Fruit fly (Drosophila melanogaster) whole organism, embryonic: ENCODE results near the gene CG4210.

ENCODE experiments used
- B-H1 ChIP-seq: fragments of 200-800 bp; sonication (Bioruptor generic); IDR thresholded peaks from 3 replicates; pipeline ENCODE4 v1.3.6; 2022; ENCODE audit warnings: missing biosample characterization, missing genetic modification characterization
- B-H2 ChIP-seq: fragments of 200-800 bp; sonication (Bioruptor generic); optimal IDR thresholded peaks from 2 replicates; lab custom pipeline; 2018; ENCODE audit warnings: missing biosample characterization, mild to moderate bottlenecking, missing genetic modification characterization
- Bgb ChIP-seq: fragments of 200-800 bp; sonication (Bioruptor generic); IDR thresholded peaks from 2 replicates; pipeline ENCODE4 v1.3.6; 2022; ENCODE audit warnings: missing biosample characterization, missing genetic modification characterization; ENCODE audit not compliant: partially characterized antibody
- CG10147 ChIP-seq: fragments of 200-800 bp; sonication (Bioruptor generic); optimal IDR thresholded peaks from 2 replicates; lab custom pipeline; 2019; ENCODE audit warnings: missing biosample characterization, mild to moderate bottlenecking, missing genetic modification characterization, moderate library complexity
- CG10267 ChIP-seq: fragments of 200-800 bp; sonication (Bioruptor generic); optimal IDR thresholded peaks from 2 replicates; lab custom pipeline; 2018; ENCODE audit warnings: missing biosample characterization, mild to moderate bottlenecking, missing genetic modification characterization, moderate library complexity
- CG10366 ChIP-seq: fragments of 200-800 bp; sonication (Bioruptor generic); IDR thresholded peaks from 2 replicates; pipeline ENCODE4 v1.3.6; 2022; ENCODE audit warnings: missing biosample characterization, missing genetic modification characterization
- CG10543 ChIP-seq: fragments of 200-800 bp; sonication (Bioruptor generic); optimal IDR thresholded peaks from 3 replicates; lab custom pipeline; 2017; ENCODE audit warnings: missing biosample characterization, mild to moderate bottlenecking, missing genetic modification characterization, moderate library complexity
- CG12744 ChIP-seq: fragments of 200-800 bp; sonication (Bioruptor generic); optimal IDR thresholded peaks from 2 replicates; lab custom pipeline; 2016; ENCODE audit warnings: missing biosample characterization, missing genetic modification characterization
- CG12769 ChIP-seq: fragments of 200-800 bp; sonication (Bioruptor generic); optimal IDR thresholded peaks from 2 replicates; lab custom pipeline; 2019; ENCODE audit warnings: missing biosample characterization, mild to moderate bottlenecking, missing genetic modification characterization, moderate library complexity
- CG12942 ChIP-seq: fragments of 200-800 bp; sonication (Bioruptor generic); optimal IDR thresholded peaks from 3 replicates; lab custom pipeline; 2016; ENCODE audit warnings: missing biosample characterization, missing genetic modification characterization
- CG14441 ChIP-seq: fragments of 200-800 bp; sonication (Bioruptor generic); IDR thresholded peaks from 2 replicates; pipeline ENCODE4 v1.3.6; 2022; ENCODE audit warnings: missing biosample characterization, missing genetic modification characterization
- CG1603 ChIP-seq: fragments of 200-800 bp; sonication (Bioruptor generic); optimal IDR thresholded peaks from 2 replicates; lab custom pipeline; 2019; ENCODE audit warnings: missing biosample characterization, mild to moderate bottlenecking, missing genetic modification characterization, moderate library complexity
- CG17361 ChIP-seq: fragments of 200-800 bp; sonication (Bioruptor generic); IDR thresholded peaks from 3 replicates; pipeline ENCODE4 v1.3.6; 2022; ENCODE audit warnings: missing biosample characterization, missing genetic modification characterization
- CG17385 ChIP-seq: fragments of 200-800 bp; sonication (Bioruptor generic); optimal IDR thresholded peaks from 3 replicates; lab custom pipeline; 2018; ENCODE audit warnings: missing biosample characterization, mild to moderate bottlenecking, missing genetic modification characterization
- CG17568 ChIP-seq: fragments of 200-800 bp; sonication (Bioruptor generic); optimal IDR thresholded peaks from 2 replicates; lab custom pipeline; 2018; ENCODE audit warnings: missing biosample characterization, mild to moderate bottlenecking, missing genetic modification characterization, moderate library complexity
- CG2199 ChIP-seq: fragments of 200-800 bp; sonication (Bioruptor generic); IDR thresholded peaks from 3 replicates; pipeline ENCODE4 v1.3.6; 2022; ENCODE audit warnings: missing biosample characterization, missing genetic modification characterization
- CG2875 ChIP-seq: fragments of 200-800 bp; sonication (Bioruptor generic); optimal IDR thresholded peaks from 2 replicates; lab custom pipeline; 2017; ENCODE audit warnings: missing biosample characterization, mild to moderate bottlenecking, missing genetic modification characterization, missing genetic modification reagents
- CG3163 ChIP-seq: fragments of 200-800 bp; sonication (Bioruptor generic); optimal IDR thresholded peaks from 3 replicates; lab custom pipeline; 2016; ENCODE audit warnings: missing biosample characterization, missing genetic modification characterization
- CG4404 ChIP-seq: fragments of 200-800 bp; sonication (Bioruptor generic); IDR thresholded peaks from 2 replicates; pipeline ENCODE4 v1.3.6; 2022; ENCODE audit warnings: missing biosample characterization, missing genetic modification characterization
- CG6689 ChIP-seq: fragments of 200-800 bp; sonication (Bioruptor generic); IDR thresholded peaks from 2 replicates; pipeline ENCODE4 v1.3.6; 2022; ENCODE audit warnings: missing biosample characterization, missing genetic modification characterization
- CG9932 ChIP-seq: fragments of 200-800 bp; sonication (Bioruptor generic); IDR thresholded peaks from 2 replicates; pipeline ENCODE4 v1.3.6; 2022; ENCODE audit warnings: missing biosample characterization, missing genetic modification characterization
- D19A ChIP-seq: fragments of 200-800 bp; optimal IDR thresholded peaks from 3 replicates; lab custom pipeline; 2019; ENCODE audit warnings: missing biosample characterization, mild to moderate bottlenecking, missing genetic modification characterization, moderate library complexity
- Dll ChIP-seq: fragments of 200-800 bp; sonication (Bioruptor generic); IDR thresholded peaks from 4 replicates; pipeline ENCODE4 v1.3.6; 2022; ENCODE audit warnings: missing biosample characterization, missing genetic modification characterization; ENCODE audit not compliant: partially characterized antibody
- Doc3 ChIP-seq: fragments of 200-800 bp; sonication (Bioruptor generic); IDR thresholded peaks from 3 replicates; pipeline ENCODE4 v1.3.6; 2022; ENCODE audit warnings: missing biosample characterization, missing genetic modification characterization; ENCODE audit not compliant: partially characterized antibody
- Drgx ChIP-seq: fragments of 200-800 bp; sonication (Bioruptor generic); IDR thresholded peaks from 2 replicates; pipeline ENCODE4 v1.3.6; 2022; ENCODE audit warnings: missing biosample characterization, missing genetic modification characterization
- Lhr ChIP-seq: fragments of 200-800 bp; sonication (Bioruptor generic); optimal IDR thresholded peaks from 3 replicates; lab custom pipeline; 2017; ENCODE audit warnings: mild to moderate bottlenecking, missing biosample characterization, missing genetic modification reagents, missing genetic modification characterization
- Lpt ChIP-seq: fragments of >200 bp; optimal IDR thresholded peaks from 2 replicates; lab custom pipeline; 2018; ENCODE audit warnings: missing biosample characterization, missing genetic modification characterization
- Max ChIP-seq: fragments of 200-800 bp; sonication (Bioruptor generic); optimal IDR thresholded peaks from 2 replicates; lab custom pipeline; 2016; ENCODE audit warnings: missing biosample characterization, mild to moderate bottlenecking, missing genetic modification characterization
- Sin3A ChIP-seq: fragments of >200 bp; optimal IDR thresholded peaks from 2 replicates; lab custom pipeline; 2018
- ac ChIP-seq: fragments of 200-800 bp; sonication (Bioruptor generic); optimal IDR thresholded peaks from 3 replicates; lab custom pipeline; 2017; ENCODE audit warnings: missing biosample characterization, mild to moderate bottlenecking, missing genetic modification characterization
- amos ChIP-seq: fragments of 200-800 bp; sonication (Bioruptor generic); IDR thresholded peaks from 2 replicates; pipeline ENCODE4 v1.3.6; 2022; ENCODE audit warnings: missing biosample characterization, missing genetic modification characterization; ENCODE audit not compliant: partially characterized antibody
- btn ChIP-seq: fragments of 200-800 bp; sonication (Bioruptor generic); optimal IDR thresholded peaks from 2 replicates; lab custom pipeline; 2016; ENCODE audit warnings: missing biosample characterization, missing genetic modification characterization
- dan ChIP-seq: fragments of 200-800 bp; sonication (Bioruptor generic); IDR thresholded peaks from 2 replicates; pipeline ENCODE4 v1.3.6; 2022; ENCODE audit warnings: missing biosample characterization, missing genetic modification characterization
- ftz-f1 ChIP-seq: fragments of 200-800 bp; sonication (Bioruptor generic); optimal IDR thresholded peaks from 2 replicates; lab custom pipeline; 2016; ENCODE audit warnings: missing biosample characterization, missing genetic modification characterization
- fu2 ChIP-seq: fragments of 200-800 bp; sonication (Bioruptor generic); optimal IDR thresholded peaks from 2 replicates; lab custom pipeline; 2016; ENCODE audit warnings: missing biosample characterization, missing genetic modification characterization
- gfzf ChIP-seq: fragments of 200-800 bp; sonication (Bioruptor generic); optimal IDR thresholded peaks from 2 replicates; lab custom pipeline; 2016; ENCODE audit warnings: missing biosample characterization, mild to moderate bottlenecking, missing genetic modification characterization, moderate library complexity
- inv ChIP-seq: fragments of 200-800 bp; sonication (Bioruptor generic); IDR thresholded peaks from 2 replicates; pipeline ENCODE4 v1.3.6; 2022; ENCODE audit warnings: missing biosample characterization, missing genetic modification characterization; ENCODE audit not compliant: partially characterized antibody
- pzg ChIP-seq: fragments of 200-800 bp; sonication (Bioruptor generic); optimal IDR thresholded peaks from 3 replicates; lab custom pipeline; 2018; ENCODE audit warnings: missing biosample characterization, mild to moderate bottlenecking, missing genetic modification characterization, moderate library complexity
- ro ChIP-seq: fragments of 200-800 bp; sonication (Bioruptor generic); IDR thresholded peaks from 2 replicates; pipeline ENCODE4 v1.3.6; 2022; ENCODE audit warnings: missing biosample characterization, missing genetic modification characterization
- sc ChIP-seq, 3 experiments: fragments of >200 bp in 2 of 3; fragments of 200-800 bp in 1 of 3; sonication (Bioruptor generic) in 1 of 3; optimal IDR thresholded peaks; 2 replicates in 2 of 3; 3 replicates in 1 of 3; lab custom pipeline; 2017; ENCODE audit warnings: mild to moderate bottlenecking in 1 of 3, missing biosample characterization in 1 of 3, missing genetic modification characterization in 1 of 3, missing genetic modification reagents in 1 of 3
- sens ChIP-seq: fragments of 200-800 bp; sonication (Bioruptor generic); peaks from one replicate; lab custom pipeline; 2016; ENCODE audit warnings: missing biosample characterization, missing genetic modification characterization
- so ChIP-seq: fragments of 200-800 bp; sonication (Bioruptor generic); IDR thresholded peaks from 3 replicates; pipeline ENCODE4 v1.3.6; 2022; ENCODE audit warnings: missing biosample characterization, missing genetic modification characterization
- sug ChIP-seq: fragments of 200-800 bp; optimal IDR thresholded peaks from 2 replicates; lab custom pipeline; 2019; ENCODE audit warnings: missing biosample characterization, mild to moderate bottlenecking, missing genetic modification characterization, moderate library complexity
- tna ChIP-seq: fragments of 200-800 bp; sonication (Bioruptor generic); IDR thresholded peaks from 2 replicates; pipeline ENCODE4 v1.3.6; 2022; ENCODE audit warnings: missing biosample characterization, missing genetic modification characterization; ENCODE audit not compliant: partially characterized antibody
- toy ChIP-seq: fragments of 200-800 bp; sonication (Bioruptor generic); IDR thresholded peaks from 2 replicates; pipeline ENCODE4 v1.3.6; 2022; ENCODE audit warnings: missing biosample characterization, missing genetic modification characterization
- tx ChIP-seq: fragments of 200-800 bp; sonication (Bioruptor generic); optimal IDR thresholded peaks from 2 replicates; lab custom pipeline; 2016; ENCODE audit warnings: missing biosample characterization, missing genetic modification characterization
- unc-4 ChIP-seq: fragments of 200-800 bp; sonication (Bioruptor generic); IDR thresholded peaks from 2 replicates; pipeline ENCODE4 v1.3.6; 2022; ENCODE audit warnings: missing biosample characterization, missing genetic modification characterization; ENCODE audit not compliant: partially characterized antibody
- usp ChIP-seq: fragments of >200 bp; optimal IDR thresholded peaks from 2 replicates; lab custom pipeline; 2017; ENCODE audit warnings: missing biosample characterization, missing genetic modification characterization
- vnd ChIP-seq: fragments of 200-800 bp; sonication (Bioruptor generic); IDR thresholded peaks from 3 replicates; pipeline ENCODE4 v1.3.6; 2022; ENCODE audit warnings: missing biosample characterization, missing genetic modification characterization; ENCODE audit not compliant: partially characterized antibody
- wek ChIP-seq: fragments of 200-800 bp; sonication (Bioruptor generic); optimal IDR thresholded peaks from 3 replicates; lab custom pipeline; 2018; ENCODE audit warnings: missing biosample characterization, mild to moderate bottlenecking, missing genetic modification characterization, moderate library complexity
- zfh2 ChIP-seq: fragments of 200-800 bp; sonication (Bioruptor generic); optimal IDR thresholded peaks from 2 replicates; lab custom pipeline; 2016; ENCODE audit warnings: missing biosample characterization, missing genetic modification characterization

CG4210 gene

DNA sequence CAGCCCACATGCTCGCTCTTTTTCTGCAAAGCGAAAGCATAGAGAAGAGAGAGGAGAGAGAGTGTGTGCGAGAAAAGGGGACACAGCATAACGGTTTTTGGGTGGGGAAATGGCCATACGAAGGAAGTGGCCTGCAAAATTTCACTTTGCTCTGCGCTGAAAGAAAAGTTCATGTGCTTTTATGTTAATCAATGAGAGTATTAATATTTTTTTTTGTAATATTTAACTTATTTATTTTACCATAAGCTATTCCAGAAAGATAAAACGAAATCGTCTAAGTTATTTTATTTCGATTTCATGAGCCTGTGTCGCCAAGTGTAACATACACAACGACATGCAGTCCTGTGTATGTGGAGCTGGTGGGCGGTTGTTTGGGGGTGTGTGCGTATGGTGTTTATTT lies 36.7 kb downstream of the CG4210 start (continued):
- TF ChIP-seq dan (GFP tag; lab: Robert Waterston, UW): no peak
- no peak for TF ChIP-seq Bgb (GFP tag; lab: Robert Waterston, UW)
- TF ChIP-seq zfh2 (GFP tag; lab: Kevin White, UChicago): peak; percentile 32
- TF ChIP-seq sug: no peak
- no peak for TF ChIP-seq wek (GFP tag; lab: Kevin White, UChicago)
- 0 out of 2 replicates have a peak, but pooled peaks have one; percentile 28 for TF ChIP-seq toy (GFP tag; lab: Robert Waterston, UW)
- TF ChIP-seq gfzf (GFP tag; lab: Kevin White, UChicago): no peak
- TF ChIP-seq CG10267 (tag; lab: Kevin White, UChicago): peak; percentile 39
- peak; percentile 52 for TF ChIP-seq CG4404
- no peak for TF ChIP-seq CG1603 (tag; lab: Kevin White, UChicago)
- TF ChIP-seq Doc3 (GFP tag; lab: Robert Waterston, UW): no peak
- TF ChIP-seq btn (GFP tag; lab: Kevin White, UChicago): no peak
- peak; percentile 64 for TF ChIP-seq CG6689 (GFP tag; lab: Robert Waterston, UW)
- TF ChIP-seq so (GFP tag; lab: Robert Waterston, UW): peak; percentile 73; the same call in 1 of the 3 replicates
- no peak for TF ChIP-seq sc (optimal IDR thresholded peaks at IDR 0.05; lab: Kevin White, UChicago)
- no peak for TF ChIP-seq sc (GFP tag; optimal IDR thresholded peaks at IDR 0.05; lab: Kevin White, UChicago)
- TF ChIP-seq D19A (tag; lab: Kevin White, UChicago): no peak
- TF ChIP-seq CG10147 (GFP tag; lab: Kevin White, UChicago): no peak
- no peak for TF ChIP-seq inv
- TF ChIP-seq CG10366: peak; percentile 81
- TF ChIP-seq CG2199: no peak
- no peak for TF ChIP-seq amos (GFP tag; lab: Robert Waterston, UW)
- TF ChIP-seq sens: peak; percentile 76
- no peak for TF ChIP-seq CG3163 (GFP tag; lab: Kevin White, UChicago)
- TF ChIP-seq CG9932: peak; percentile 81
- no peak for TF ChIP-seq CG17385 (GFP tag; lab: Kevin White, UChicago)
- no peak for TF ChIP-seq ftz-f1 (GFP tag; lab: Kevin White, UChicago)
- no peak for TF ChIP-seq pzg (GFP tag; lab: Kevin White, UChicago)
- no peak for TF ChIP-seq Lhr (GFP tag; lab: Kevin White, UChicago)
- TF ChIP-seq ro (GFP tag; lab: Robert Waterston, UW): no peak
- no peak for TF ChIP-seq vnd (GFP tag; lab: Robert Waterston, UW)
- TF ChIP-seq CG17568 (GFP tag; lab: Kevin White, UChicago): no peak
- TF ChIP-seq CG10543 (GFP tag; lab: Kevin White, UChicago): no peak
- TF ChIP-seq CG12769 (tag; lab: Kevin White, UChicago): no peak
- TF ChIP-seq CG12942 (GFP tag; lab: Kevin White, UChicago): peak; percentile 11
- TF ChIP-seq CG12744 (GFP tag; lab: Kevin White, UChicago): no peak
- TF ChIP-seq CG17361 (GFP tag; lab: Robert Waterston, UW): no peak
- TF ChIP-seq tna (GFP tag; lab: Robert Waterston, UW): no peak
- TF ChIP-seq tx (GFP tag; lab: Kevin White, UChicago): no peak
- TF ChIP-seq Lpt: no peak
- TF ChIP-seq Sin3A (lab: Kevin White, UChicago): no peak
- peak; percentile 73 for TF ChIP-seq CG14441
- no peak for TF ChIP-seq usp (GFP tag; lab: Kevin White, UChicago)
- peak; percentile 57; the same call in 2 of the 3 replicates for TF ChIP-seq B-H1 (GFP tag; lab: Robert Waterston, UW)
- TF ChIP-seq ac (GFP tag; lab: Kevin White, UChicago): no peak
- no peak for TF ChIP-seq Dll
- no peak for TF ChIP-seq fu2
- no peak for TF ChIP-seq B-H2 (GFP tag; lab: Kevin White, UChicago)
- TF ChIP-seq unc-4: no peak
- no peak for TF ChIP-seq CG2875
- peak; percentile 71 for TF ChIP-seq Drgx (GFP tag; lab: Robert Waterston, UW)
- TF ChIP-seq Max (GFP tag; lab: Kevin White, UChicago): no peak
